Fruit fly (Drosophila melanogaster) ovary, adult (tissue): ENCODE data around the gene CG33644.

ENCODE experiments used
- CG17801 ChIP-seq: fragments of 200-800 bp; optimal IDR thresholded peaks from 2 replicates; lab custom pipeline; 2019; ENCODE audit warnings: missing biosample characterization, mild to moderate bottlenecking, missing genetic modification characterization, moderate library complexity; ENCODE audit not compliant: partially characterized antibody

CG33644 gene

DNA sequence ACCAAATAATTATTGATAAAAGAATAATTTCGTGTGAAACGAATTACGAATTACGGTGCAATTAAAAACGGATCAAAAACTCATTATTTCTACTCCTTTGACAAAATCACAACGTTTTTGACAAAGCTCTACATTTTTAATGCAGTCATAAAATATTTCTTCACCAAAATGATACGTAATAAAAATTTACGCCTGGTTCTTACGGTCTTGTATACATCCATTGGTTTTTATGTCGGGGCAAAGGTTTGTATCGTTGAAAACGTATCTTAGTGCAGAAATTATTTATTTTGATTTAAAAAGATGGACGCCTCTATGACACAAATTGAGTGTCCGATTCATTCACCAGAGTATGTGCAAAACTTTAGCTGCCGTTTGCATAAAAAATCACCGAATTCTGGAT is at the start of gene CG33644:
Gene CG33644 (plus strand): TSS at position 301 of the 400 bp plus-strand sequence.
- TF ChIP-seq CG17801 (GFP tag; lab: Kevin White, UChicago) = no peak

DNA sequence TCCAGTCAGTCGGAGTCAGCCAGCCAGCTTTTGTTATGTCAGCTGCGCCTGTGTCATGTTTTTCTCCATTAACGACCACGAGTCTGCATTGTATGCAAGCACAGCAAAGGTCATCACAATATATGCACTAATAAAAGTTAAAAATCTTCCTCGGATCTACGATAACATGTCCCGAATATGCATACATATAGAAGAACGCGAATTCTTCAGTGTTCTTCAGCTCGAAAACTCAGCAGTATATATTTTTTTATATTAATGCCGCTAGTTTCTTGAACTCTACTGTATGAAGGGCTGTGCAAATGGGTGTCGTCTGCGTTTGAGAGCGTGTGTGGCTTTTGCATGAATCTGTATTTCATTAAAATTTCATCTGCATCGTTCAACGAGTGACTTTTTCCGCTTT is 49.6 kb upstream of the CG33644 start:
- no peak for TF ChIP-seq CG17801 (GFP tag; lab: Kevin White, UChicago)

DNA sequence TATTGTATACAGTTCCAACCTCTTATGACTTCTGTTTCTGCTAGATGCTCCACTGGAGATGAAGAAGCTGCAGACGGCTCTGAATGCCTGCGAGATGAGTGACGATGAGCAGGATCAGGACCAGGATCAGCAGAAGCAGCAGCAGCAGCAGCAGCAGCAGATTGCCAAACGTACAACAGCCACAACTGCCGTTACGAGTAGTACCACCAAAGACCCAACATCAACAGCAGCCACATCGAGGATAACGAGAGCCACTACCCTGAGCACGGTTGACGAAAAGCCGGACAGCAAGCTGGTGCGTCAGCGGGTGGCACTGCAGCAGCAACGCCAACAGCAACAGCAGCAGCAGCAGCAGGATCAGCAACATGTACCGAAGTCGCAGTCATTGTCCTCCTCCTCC is 34.0 kb upstream of the CG33644 start:
- no peak for TF ChIP-seq CG17801 (GFP tag; lab: Kevin White, UChicago)

DNA sequence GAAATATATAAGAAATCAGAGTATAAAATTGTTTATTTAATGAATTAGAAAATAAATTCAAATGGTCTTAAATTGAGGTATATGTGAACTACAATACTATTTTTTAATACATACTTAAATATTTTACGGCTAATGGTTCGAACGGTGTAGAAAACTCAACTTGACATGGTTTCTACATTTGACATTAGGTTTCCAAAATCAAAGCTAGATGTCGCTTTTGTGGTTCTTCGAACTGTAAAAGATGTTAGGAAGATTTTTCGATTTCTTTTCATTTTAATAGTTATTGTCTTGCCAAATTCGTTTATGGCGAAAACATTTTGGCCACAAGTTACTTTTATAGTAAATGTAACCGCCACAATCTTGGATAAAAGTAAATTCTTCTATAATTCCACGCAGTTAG is 31.5 kb upstream of the CG33644 start:
- no peak for TF ChIP-seq CG17801 (GFP tag; lab: Kevin White, UChicago)

DNA sequence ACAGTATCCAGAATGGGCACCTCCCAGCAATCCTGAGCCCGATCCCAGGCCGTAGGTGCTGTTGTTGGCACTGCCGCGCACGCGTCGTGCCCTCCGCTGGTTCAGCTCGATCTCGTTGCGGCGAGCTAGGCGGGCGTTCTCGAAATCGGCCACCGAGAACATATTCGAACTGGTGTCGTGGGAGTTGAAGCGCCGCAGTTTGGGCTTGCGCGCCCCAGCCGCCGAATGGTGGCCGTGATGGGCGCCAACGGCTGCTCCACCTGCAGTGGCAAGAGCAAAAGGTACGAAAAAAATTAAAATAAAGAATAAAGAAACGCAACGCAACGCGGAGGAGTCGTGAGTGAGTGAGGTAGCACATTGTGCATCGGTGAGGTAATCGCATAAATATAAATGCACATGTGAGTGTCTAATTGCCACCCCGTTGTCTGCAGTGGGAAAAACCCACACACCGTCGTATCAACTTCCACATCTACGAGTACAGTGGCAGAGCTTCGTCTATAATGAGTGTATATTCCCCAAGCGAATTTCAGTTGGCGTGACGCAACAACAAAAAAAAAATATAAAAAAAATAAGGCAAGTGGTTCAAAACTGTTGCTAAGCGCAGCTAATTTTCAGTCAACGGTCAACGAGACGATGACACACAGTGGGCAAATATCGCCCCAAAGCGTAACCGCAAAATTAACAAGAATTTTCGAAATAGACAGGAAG is 22.2 kb upstream of the CG33644 start:
- TF ChIP-seq CG17801 (GFP tag; lab: Kevin White, UChicago) = no peak

DNA sequence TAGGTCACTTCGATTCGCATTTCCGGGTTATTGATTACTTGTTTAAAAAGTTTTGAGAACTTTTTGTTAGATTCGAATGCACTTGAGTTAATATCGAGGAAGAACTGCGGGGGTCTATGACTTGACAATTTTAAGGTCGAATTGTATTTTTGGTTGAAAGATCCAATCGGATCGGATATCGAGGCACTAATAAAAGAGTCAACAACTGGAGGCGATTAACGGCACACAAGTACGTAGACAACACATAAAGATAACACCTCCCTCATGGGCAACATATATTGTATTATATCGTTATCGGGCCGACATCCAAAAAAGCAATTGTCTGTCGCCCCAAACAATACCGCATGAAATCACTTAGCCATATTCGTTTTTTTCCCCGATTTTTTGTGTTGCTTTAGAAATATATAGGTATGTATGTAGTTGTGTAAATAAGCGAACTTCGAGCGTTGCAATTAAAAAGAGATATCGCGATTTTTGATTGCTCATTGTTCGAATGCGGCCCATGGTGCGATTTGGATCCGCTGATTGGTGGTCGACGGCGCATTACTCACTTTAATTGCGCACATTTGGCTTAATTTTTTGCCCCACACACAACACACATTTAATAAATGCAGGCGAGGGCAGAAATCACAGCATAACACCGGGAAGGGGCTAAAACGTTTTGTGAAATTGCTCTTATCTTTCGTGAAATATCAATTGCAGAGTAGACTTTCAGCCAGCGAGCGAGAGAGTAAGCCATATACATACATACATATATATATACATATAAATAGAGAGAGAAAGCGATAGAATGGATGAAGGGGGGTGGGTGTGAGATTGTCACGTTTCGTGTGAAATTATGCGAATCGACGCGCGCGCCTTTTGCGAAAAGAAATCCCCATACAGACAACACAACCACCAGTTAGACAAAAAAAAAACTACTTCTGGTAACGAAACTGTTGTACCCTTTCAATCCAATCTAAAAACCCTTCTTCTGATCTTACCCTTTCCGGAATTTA is 20.7 kb upstream of the CG33644 start:
- TF ChIP-seq CG17801 (GFP tag; lab: Kevin White, UChicago) = no peak

DNA sequence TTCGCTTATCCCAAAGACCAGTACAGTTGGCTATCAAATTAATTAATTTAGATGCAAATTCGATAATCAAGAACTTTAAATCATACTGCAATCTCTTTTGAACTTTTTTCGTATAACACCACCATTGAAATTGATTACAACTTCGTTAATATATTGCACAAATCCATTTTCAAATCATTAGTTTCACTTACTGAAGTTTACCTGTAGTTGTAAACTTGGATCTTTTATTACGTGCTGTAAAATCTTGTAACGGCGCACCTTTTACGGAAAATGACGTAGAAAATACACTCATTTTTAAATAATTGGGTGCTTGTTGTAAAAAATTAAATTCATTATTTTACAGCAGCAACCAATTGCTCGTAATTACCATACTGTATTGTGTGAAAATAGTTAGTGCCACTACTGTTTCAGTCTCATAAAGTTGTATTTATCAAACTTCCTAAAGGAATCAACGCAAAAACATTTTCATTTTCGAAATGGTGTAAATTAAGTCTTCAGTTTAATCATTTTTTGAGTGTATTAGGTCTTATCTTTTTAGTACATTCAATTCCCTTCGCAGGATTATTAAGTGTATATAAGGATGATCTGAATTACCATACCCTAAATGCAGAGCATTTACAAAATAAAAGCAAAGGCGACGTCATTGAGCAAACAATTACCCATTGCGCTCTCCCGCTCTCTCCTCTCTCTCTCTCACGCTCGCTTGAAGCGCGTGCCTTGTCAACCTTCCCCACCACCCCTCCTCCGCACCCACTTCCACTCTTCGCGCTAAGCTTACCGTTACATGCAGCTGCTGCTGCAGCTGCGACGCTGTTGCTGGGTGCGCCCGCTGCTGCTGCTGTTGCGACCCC is 19.5 kb upstream of the CG33644 start:
- peak; percentile 49 for TF ChIP-seq CG17801 (GFP tag; lab: Kevin White, UChicago)

DNA sequence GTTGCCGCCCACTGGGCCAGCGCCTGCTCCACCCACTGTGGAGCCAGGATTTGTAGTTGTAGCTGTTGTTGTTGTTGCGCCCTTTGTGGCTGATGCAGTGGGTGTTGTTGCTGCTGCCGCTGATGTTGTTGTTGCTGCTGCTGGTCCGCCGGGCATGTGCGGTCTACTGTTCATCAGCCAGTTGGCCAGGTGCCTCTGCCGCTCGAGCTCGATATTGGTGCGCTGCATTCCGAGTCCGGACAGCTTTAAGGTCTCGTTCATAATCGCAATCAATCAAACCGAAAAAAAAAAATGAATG is 18.9 kb upstream of the CG33644 start:
- no peak for TF ChIP-seq CG17801 (GFP tag; lab: Kevin White, UChicago)

DNA sequence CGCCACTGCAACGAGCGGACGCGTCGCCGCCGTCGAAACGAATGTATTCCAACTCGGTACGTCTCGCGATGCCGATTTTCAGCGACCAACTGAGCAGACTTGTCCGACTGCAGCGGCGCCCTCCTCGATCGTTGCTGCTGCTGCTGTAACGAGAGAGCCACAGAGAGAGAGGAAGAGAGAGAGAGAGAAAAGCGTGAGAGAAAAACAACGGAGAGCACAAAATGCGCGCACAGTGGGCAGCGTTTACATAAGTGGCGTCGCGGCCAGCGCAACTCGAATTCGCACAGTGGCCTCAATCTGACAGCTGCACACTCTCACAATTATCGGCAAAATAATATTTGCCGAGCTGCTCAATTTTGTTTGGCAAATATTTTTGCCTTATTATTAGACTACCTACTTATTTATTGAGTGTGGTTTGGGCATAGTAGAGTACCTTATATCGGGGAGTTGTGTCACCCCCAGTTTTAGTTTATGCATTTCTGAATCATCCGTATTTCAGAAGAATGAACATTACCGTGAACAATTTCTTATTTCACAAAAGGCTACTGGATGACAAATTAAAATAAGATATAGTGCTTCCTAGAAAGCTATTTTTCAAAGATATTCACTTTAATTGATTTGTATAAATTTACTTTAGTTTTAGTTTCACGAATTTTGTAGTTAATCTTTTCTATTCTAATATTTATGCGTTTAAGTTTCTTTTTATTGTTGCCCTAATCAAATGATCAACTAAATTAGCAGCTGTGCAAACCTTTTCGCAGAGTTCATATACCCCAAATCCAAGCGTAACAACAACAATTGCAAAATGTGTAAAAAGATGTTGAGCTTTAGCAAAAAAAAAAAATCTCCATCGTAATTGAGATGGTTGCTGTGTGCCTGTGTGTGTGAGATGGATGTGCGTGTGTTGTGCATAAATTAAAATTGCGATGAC is 18.3 kb upstream of the CG33644 start:
- TF ChIP-seq CG17801 (GFP tag; lab: Kevin White, UChicago) = peak; percentile 33

DNA sequence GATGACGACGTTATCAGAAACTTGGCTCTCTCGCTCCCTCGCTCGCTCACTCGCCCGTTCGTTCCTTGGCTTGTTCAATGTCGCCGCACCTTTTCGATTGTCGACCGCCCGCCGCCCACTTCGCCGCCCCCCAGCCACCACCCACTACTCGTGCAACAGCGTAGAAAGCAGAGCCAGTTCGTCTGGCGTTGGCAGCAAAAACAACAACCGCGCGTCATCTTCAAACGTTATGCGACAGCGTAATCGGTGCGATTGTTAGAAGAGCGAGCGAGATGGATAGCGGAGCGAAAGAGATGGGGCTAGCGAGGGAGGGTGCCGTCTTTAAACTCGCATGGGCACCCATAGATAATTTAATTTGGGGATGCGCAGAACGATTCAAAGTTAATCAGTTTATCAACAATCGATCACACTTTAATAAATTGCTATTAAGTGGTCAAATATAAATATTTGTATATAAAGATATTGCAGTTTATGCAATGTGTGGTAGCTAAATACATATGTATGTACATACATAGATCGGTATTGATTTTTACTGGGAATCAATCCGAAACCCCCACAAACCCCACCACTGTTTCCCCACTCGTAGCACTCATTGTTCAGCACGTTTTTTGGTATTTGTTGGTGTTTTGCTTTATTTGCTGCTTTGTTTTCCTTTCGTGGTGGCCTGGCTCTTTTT is 17.5 kb upstream of the CG33644 start:
- TF ChIP-seq CG17801 (GFP tag; lab: Kevin White, UChicago) = peak; percentile 74

DNA sequence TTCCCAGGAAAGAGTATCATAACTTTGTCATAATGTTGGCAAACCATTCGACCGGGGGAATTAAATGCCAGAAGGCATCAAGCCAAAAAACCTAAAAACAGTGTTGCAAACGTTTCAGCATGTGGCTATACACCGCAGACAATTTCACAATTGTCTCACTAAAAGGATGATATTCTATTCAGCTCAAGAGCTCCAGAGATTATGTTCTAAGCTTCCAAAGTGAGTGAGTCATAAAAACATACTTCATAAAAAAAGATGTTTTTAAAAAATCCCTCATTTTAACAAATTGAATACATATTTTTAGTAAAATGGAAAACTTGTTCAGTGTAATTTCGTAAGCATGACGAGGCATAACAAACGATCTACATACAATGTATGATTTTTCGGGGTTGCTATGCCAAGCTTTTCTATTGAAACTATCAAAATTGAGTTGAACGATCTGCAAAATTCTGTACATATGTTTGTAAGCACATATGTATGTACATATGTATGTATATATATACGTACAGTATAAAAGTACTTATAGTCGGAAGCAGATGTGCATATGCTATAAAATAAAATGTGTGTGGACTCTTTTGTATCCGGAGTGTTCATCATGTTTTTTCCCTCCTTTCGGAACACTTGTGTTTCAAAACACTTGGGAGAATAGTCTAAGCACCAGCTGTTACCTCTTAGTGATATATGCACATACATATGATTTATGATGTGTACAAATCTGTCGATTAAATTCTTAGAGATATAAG is 16.8 kb upstream of the CG33644 start:
- TF ChIP-seq CG17801 (GFP tag; lab: Kevin White, UChicago) = no peak

DNA sequence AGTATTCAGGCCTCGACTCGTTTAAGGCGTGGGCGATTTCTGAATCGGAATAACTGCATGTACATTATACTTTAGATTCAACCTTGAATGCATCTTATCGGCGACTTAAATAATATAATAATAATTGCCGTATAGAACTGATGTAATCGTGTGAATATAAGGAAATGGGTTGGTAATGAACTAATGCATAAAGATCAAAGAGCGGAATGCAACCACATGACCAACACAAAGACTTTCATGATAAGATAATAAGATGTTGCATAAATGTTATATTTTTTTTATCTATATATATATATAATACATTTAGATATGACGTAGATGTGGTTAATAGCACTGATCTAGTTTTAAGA is 16.2 kb upstream of the CG33644 start:
- TF ChIP-seq CG17801 (GFP tag; lab: Kevin White, UChicago) = no peak

DNA sequence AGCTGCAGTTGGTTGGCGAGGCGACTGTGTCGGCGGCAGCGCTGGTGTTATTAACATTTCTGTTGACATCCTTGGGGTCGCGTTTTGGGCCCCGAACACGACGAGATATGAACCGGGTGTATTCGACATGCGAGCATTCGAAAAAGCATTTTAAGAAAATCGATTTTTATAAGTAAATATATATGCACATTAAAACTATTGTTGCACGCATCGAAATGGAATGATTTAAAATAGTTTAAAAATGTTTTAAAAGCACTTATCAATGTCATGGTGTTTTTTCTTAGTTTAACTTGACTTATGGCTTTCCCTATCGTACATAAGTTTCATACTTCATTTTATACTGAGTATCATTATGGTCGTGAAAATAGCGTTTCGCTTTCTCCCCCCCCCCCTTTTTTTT is 10.1 kb upstream of the CG33644 start:
- TF ChIP-seq CG17801 (GFP tag; lab: Kevin White, UChicago) = no peak
